Worm (Caenorhabditis elegans): ENCODE measurements around the gene C45G9.8.

Gene C45G9.8

ce11 chrIII:5030629-5031028, 22.8 kb downstream of the C45G9.8 start, which contains the start of gene klp-6:
TSS of gene klp-6 (plus strand) at chrIII:5030929.
- TF ChIP-seq W03F9.2 (tag; optimal IDR thresholded peaks at IDR 0.05) (no peak), him-1 (tag; optimal IDR thresholded peaks at IDR 0.05) (no peak), dao-5 (tag; optimal IDR thresholded peaks at IDR 0.05) (no peak)

- TF ChIP-seq W03F9.2 (tag; optimal IDR thresholded peaks at IDR 0.05) (no peak), dao-5 (tag; optimal IDR thresholded peaks at IDR 0.05) (no peak), him-1 (tag; optimal IDR thresholded peaks at IDR 0.05) (no peak)
Observed at ce11 chrIII:5027219-5027618, 26.2 kb downstream of the C45G9.8 start.

- TF ChIP-seq him-1 (tag; optimal IDR thresholded peaks at IDR 0.05), result no peak
- TF ChIP-seq W03F9.2 (tag; optimal IDR thresholded peaks at IDR 0.05), result no peak
- TF ChIP-seq dao-5 (tag; optimal IDR thresholded peaks at IDR 0.05), result no peak
Observed at ce11 chrIII:5026366-5026765, 27.1 kb downstream of the C45G9.8 start.

- TF ChIP-seq him-1 (tag; optimal IDR thresholded peaks at IDR 0.05), result no peak
- TF ChIP-seq W03F9.2 (tag; optimal IDR thresholded peaks at IDR 0.05), result no peak
- no peak for TF ChIP-seq dao-5 (tag; optimal IDR thresholded peaks at IDR 0.05)
Observed at ce11 chrIII:5025136-5025629, 28.3 kb downstream of the C45G9.8 start.

ce11 chrIII:5024393-5024964, 29.0 kb downstream of the C45G9.8 start, which contains the start of gene pcf-11:
TSS of gene pcf-11 (plus strand) at chrIII:5024914.
- TF ChIP-seq him-1 (tag; optimal IDR thresholded peaks at IDR 0.05) (no peak), W03F9.2 (tag; optimal IDR thresholded peaks at IDR 0.05) (peak; percentile 34)

- no peak for TF ChIP-seq him-1 (tag; optimal IDR thresholded peaks at IDR 0.05)
- no peak for TF ChIP-seq W03F9.2 (tag; optimal IDR thresholded peaks at IDR 0.05)
- no peak for TF ChIP-seq dao-5 (tag; optimal IDR thresholded peaks at IDR 0.05)
Observed at ce11 chrIII:5023642-5024041, 29.8 kb downstream of the C45G9.8 start.

- TF ChIP-seq W03F9.2 (tag; optimal IDR thresholded peaks at IDR 0.05), result no peak
- TF ChIP-seq dao-5 (tag; optimal IDR thresholded peaks at IDR 0.05), result no peak
- no peak for TF ChIP-seq him-1 (tag; optimal IDR thresholded peaks at IDR 0.05)
Observed at ce11 chrIII:5022964-5023363, 30.5 kb downstream of the C45G9.8 start, which contains the start of gene R144.13. TSS of gene R144.13 (plus strand) at chrIII:5023264.

ce11 chrIII:5021689-5022088, 31.8 kb downstream of the C45G9.8 start, which contains the start of gene R144.3:
TSS of gene R144.3 (plus strand) at chrIII:5021989.
- TF ChIP-seq him-1 (tag; optimal IDR thresholded peaks at IDR 0.05) (no peak), W03F9.2 (tag; optimal IDR thresholded peaks at IDR 0.05) (no peak), dao-5 (tag; optimal IDR thresholded peaks at IDR 0.05) (no peak)

- TF ChIP-seq dao-5 (tag; optimal IDR thresholded peaks at IDR 0.05) (no peak), W03F9.2 (tag; optimal IDR thresholded peaks at IDR 0.05) (no peak), him-1 (tag; optimal IDR thresholded peaks at IDR 0.05) (no peak)
Observed at ce11 chrIII:5020924-5021323, 32.5 kb downstream of the C45G9.8 start, which contains the start of gene mdt-11. TSS of gene mdt-11 (plus strand) at chrIII:5021224.

ce11 chrIII:5018116-5018689, 35.2 kb downstream of the C45G9.8 start, which contains the start of gene wip-1:
TSS of gene wip-1 (plus strand) at chrIII:5018639.
- TF ChIP-seq dao-5 (tag; optimal IDR thresholded peaks at IDR 0.05), result peak; percentile 72
- peak; percentile 98 for TF ChIP-seq him-1 (tag; optimal IDR thresholded peaks at IDR 0.05)
- peak; percentile 98 for TF ChIP-seq W03F9.2 (tag; optimal IDR thresholded peaks at IDR 0.05)

- TF ChIP-seq dao-5 (tag; optimal IDR thresholded peaks at IDR 0.05), result no peak
- TF ChIP-seq him-1 (tag; optimal IDR thresholded peaks at IDR 0.05), result no peak
- TF ChIP-seq W03F9.2 (tag; optimal IDR thresholded peaks at IDR 0.05), result no peak
Observed at ce11 chrIII:5017550-5017949, 35.9 kb downstream of the C45G9.8 start, which contains the start of gene larp-1. TSS of gene larp-1 (minus strand) at chrIII:5017650.

ce11 chrIII:5013915-5014346, 39.5 kb downstream of the C45G9.8 start:
- no peak for TF ChIP-seq dao-5 (tag; optimal IDR thresholded peaks at IDR 0.05)
- TF ChIP-seq him-1 (tag; optimal IDR thresholded peaks at IDR 0.05), result peak; percentile 67
- TF ChIP-seq W03F9.2 (tag; optimal IDR thresholded peaks at IDR 0.05), result peak; percentile 57

ce11 chrIII:5012460-5012859, 41.0 kb downstream of the C45G9.8 start:
- no peak for TF ChIP-seq him-1 (tag; optimal IDR thresholded peaks at IDR 0.05)
- TF ChIP-seq dao-5 (tag; optimal IDR thresholded peaks at IDR 0.05), result no peak
- no peak for TF ChIP-seq W03F9.2 (tag; optimal IDR thresholded peaks at IDR 0.05)

- TF ChIP-seq W03F9.2 (tag; optimal IDR thresholded peaks at IDR 0.05) (no peak), him-1 (tag; optimal IDR thresholded peaks at IDR 0.05) (no peak), dao-5 (tag; optimal IDR thresholded peaks at IDR 0.05) (no peak)
Observed at ce11 chrIII:5010723-5011122, 42.7 kb downstream of the C45G9.8 start.

All from whole organism, L4/young adult.